Worm (Caenorhabditis elegans) whole organism, L4 larva: Measurements from ENCODE around the gene F35F10.1.

ENCODE experiments used
- T26A8.4 ChIP-seq: fragments of 200-800 bp; sonication (Bioruptor generic); IDR thresholded peaks from 2 replicates; pipeline ENCODE4 v1.3.6; 2022; ENCODE audit warnings: missing genetic modification characterization, missing compliant biosample characterization
- aha-1 ChIP-seq: fragments of 150-350 bp; peaks from one replicate; lab custom pipeline; 2014; ENCODE audit warnings: missing biosample characterization, missing genetic modification characterization
- daf-19 ChIP-seq: fragments of 200-800 bp; sonication (Bioruptor generic); conservative IDR thresholded peaks from 2 replicates; pipeline ENCODE4 v1.3.6; 2022; ENCODE audit warnings: missing genetic modification characterization, missing compliant biosample characterization
- fos-1 ChIP-seq: fragments of 150-350 bp; optimal IDR thresholded peaks from 2 replicates; lab custom pipeline; 2014; ENCODE audit warnings: missing biosample characterization, missing genetic modification characterization
- gei-8 ChIP-seq: fragments of 200-800 bp; sonication (Bioruptor generic); optimal IDR thresholded peaks from 2 replicates; lab custom pipeline; 2018; ENCODE audit warnings: mild to moderate bottlenecking, missing genetic modification characterization, missing compliant biosample characterization
- nhr-237 ChIP-seq: sonication (generic microtip); optimal IDR thresholded peaks from 2 replicates; lab custom pipeline; 2017; ENCODE audit warnings: missing biosample characterization, missing genetic modification characterization
- pha-4 ChIP-seq, 2 experiments: fragments of 150-350 bp in 1 of 2; fragments of 200-800 bp in 1 of 2; sonication (Bioruptor generic) in 1 of 2; IDR thresholded peaks in 1 of 2; optimal IDR thresholded peaks in 1 of 2; 2 replicates each; pipeline versions ENCODE4 v1.3.6 to Lab custom; 2014 to 2022; ENCODE audit warnings: missing genetic modification characterization in 2 of 2, missing genetic modification reagents in 2 of 2, missing biosample characterization in 1 of 2, missing compliant biosample characterization in 1 of 2
- pqm-1 ChIP-seq: sonication (generic microtip); optimal IDR thresholded peaks from 2 replicates; lab custom pipeline; 2017; ENCODE audit warnings: missing biosample characterization, missing genetic modification characterization
- spr-3 ChIP-seq: fragments of 200-800 bp; sonication (Bioruptor generic); optimal IDR thresholded peaks from 2 replicates; lab custom pipeline; 2018; ENCODE audit warnings: mild to moderate bottlenecking, missing genetic modification characterization, missing compliant biosample characterization
- unc-39 ChIP-seq: sonication (generic microtip); optimal IDR thresholded peaks from 2 replicates; lab custom pipeline; 2017; ENCODE audit warnings: missing biosample characterization, missing genetic modification characterization
- unc-62 ChIP-seq, 3 experiments: fragments of 150-350 bp in 1 of 3; sonication (generic microtip); optimal IDR thresholded peaks in 2 of 3; peaks in 1 of 3; 1 replicate in 1 of 3; 2 replicates in 2 of 3; lab custom pipeline; 2014 to 2017; ENCODE audit warnings: missing biosample characterization in 3 of 3, missing genetic modification characterization in 3 of 3, missing genetic modification reagents in 3 of 3, missing genotype in 1 of 3

- TF ChIP-seq T26A8.4 = no peak
- no peak for TF ChIP-seq unc-62 (GFP tag; optimal IDR thresholded peaks at IDR 0.05 in 1 of 2; lab: Kevin White, UChicago)
- TF ChIP-seq unc-62 (tag; optimal IDR thresholded peaks at IDR 0.05; lab: Kevin White, UChicago) = no peak
- no peak for TF ChIP-seq aha-1 (tag; lab: Kevin White, UChicago)
- TF ChIP-seq pha-4 (GFP tag; IDR thresholded peaks at IDR 0.05; lab: Robert Waterston, UW) = no peak
- no peak for TF ChIP-seq pha-4 (tag; optimal IDR thresholded peaks at IDR 0.05; lab: Kevin White, UChicago)
- TF ChIP-seq unc-39 (tag; lab: Kevin White, UChicago) = no peak
- TF ChIP-seq fos-1 = no peak
- TF ChIP-seq daf-19 (GFP tag; lab: Robert Waterston, UW) = no peak
- TF ChIP-seq spr-3 (GFP tag; lab: Kevin White, UChicago) = no peak
- TF ChIP-seq nhr-237 (tag; lab: Kevin White, UChicago) = no peak
- no peak for TF ChIP-seq gei-8 (GFP tag; lab: Kevin White, UChicago)
- TF ChIP-seq pqm-1 (tag; lab: Kevin White, UChicago) = no peak
Measured at ce11 chrV:3351266-3351665, 35.2 kb downstream of the F35F10.1 start, which contains the start of gene str-63.
